Worm (Caenorhabditis elegans) whole organism, L2 larva: ENCODE measurements around the gene D1086.12.

ENCODE experiments used
- F13H6.1 ChIP-seq: sonication (generic microtip); optimal IDR thresholded peaks from 2 replicates; lab custom pipeline; 2016; ENCODE audit warnings: missing genetic modification characterization, missing compliant biosample characterization
- ZK546.5 ChIP-seq: sonication (generic microtip); optimal IDR thresholded peaks from 2 replicates; lab custom pipeline; 2017; ENCODE audit warnings: missing biosample characterization, missing genetic modification characterization
- fos-1 ChIP-seq: fragments of 150-350 bp; optimal IDR thresholded peaks from 2 replicates; lab custom pipeline; 2014; ENCODE audit warnings: missing biosample characterization, missing genetic modification characterization
- sem-4 ChIP-seq: fragments of 150-350 bp; optimal IDR thresholded peaks from 2 replicates; lab custom pipeline; 2014; ENCODE audit warnings: missing biosample characterization, missing genetic modification reagents, missing genetic modification characterization
- ztf-11 ChIP-seq: sonication (generic microtip); optimal IDR thresholded peaks from 2 replicates; lab custom pipeline; 2017; ENCODE audit warnings: missing biosample characterization, missing genetic modification characterization

- no peak for TF ChIP-seq F13H6.1 (tag; lab: Kevin White, UChicago)
- no peak for TF ChIP-seq fos-1
- TF ChIP-seq ztf-11 (tag; lab: Kevin White, UChicago): no peak
- TF ChIP-seq sem-4: no peak
- TF ChIP-seq ZK546.5 (tag; lab: Kevin White, UChicago): no peak
Observed at ce11 chrV:14150966-14151365, 50.0 kb downstream of the D1086.12 start.
